Fruit fly (Drosophila melanogaster) ovary, adult (tissue): ENCODE measurements around the gene Ekar.

ENCODE experiments used
- CG17801 ChIP-seq: fragments of 200-800 bp; optimal IDR thresholded peaks from 2 replicates; lab custom pipeline; 2019; ENCODE audit warnings: missing biosample characterization, mild to moderate bottlenecking, missing genetic modification characterization, moderate library complexity; ENCODE audit not compliant: partially characterized antibody

Ekar gene

dm6 chr4:610398-611319, 35.7 kb downstream of the Ekar start, which contains the start of gene Eph:
Gene Eph (plus strand): TSS chr4:610684.
- no peak for TF ChIP-seq CG17801 (GFP tag; lab: Kevin White, UChicago)

- TF ChIP-seq CG17801 (GFP tag; lab: Kevin White, UChicago), result no peak
These were observed 38.9 kb downstream of the Ekar start, which contains the start of gene onecut for dm6 chr4:607498-607897. Gene onecut (minus strand): TSS chr4:607649.

- no peak for TF ChIP-seq CG17801 (GFP tag; lab: Kevin White, UChicago)
These were observed 57.8 kb downstream of the Ekar start for dm6 chr4:588514-588913.
